Worm (Caenorhabditis elegans) whole organism, L4 larva: ENCODE measurements around the gene nhr-31.

Experiments used
- aha-1 ChIP-seq: fragments of 150-350 bp; peaks from one replicate; lab custom pipeline; 2014; ENCODE audit warnings: missing biosample characterization, missing genetic modification characterization
- egl-27 ChIP-seq: sonication (generic microtip); optimal IDR thresholded peaks from 3 replicates; lab custom pipeline; 2017; ENCODE audit warnings: missing biosample characterization, missing genetic modification reagents, missing genetic modification characterization

nhr-31 gene

DNA sequence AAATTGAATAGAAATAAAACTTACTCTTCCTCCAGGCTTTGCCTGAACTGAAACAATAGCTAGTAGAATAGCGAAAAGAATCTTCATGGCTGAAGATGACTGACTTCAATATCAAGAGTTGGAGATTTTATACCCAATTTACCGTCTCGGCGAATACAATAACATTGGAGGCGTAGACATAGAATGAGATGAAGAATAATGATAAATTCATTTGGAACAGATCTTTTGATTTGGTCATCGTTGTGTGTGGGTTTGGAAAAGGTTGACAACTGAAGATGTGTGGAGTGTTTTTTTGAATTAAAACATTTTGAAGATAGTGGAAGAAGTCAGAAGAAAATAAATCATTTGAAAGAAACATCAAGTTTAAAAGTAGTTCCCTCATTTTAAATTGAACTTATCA, 53.1 kb downstream of the nhr-31 start, which contains the start of gene F57H12.6:
Gene F57H12.6, minus strand, starts transcription at position 101 of the 400 bp plus-strand sequence.
- no peak for TF ChIP-seq egl-27 (tag; lab: Kevin White, UChicago)
- peak; percentile 84 for TF ChIP-seq aha-1 (tag; lab: Kevin White, UChicago)
